Fruit fly (Drosophila melanogaster) whole organism, wandering third instar larva: Measurements from ENCODE around the gene gzl.
A peak's percentile ranks its signal among the peaks of the same experiment; 100 is the strongest.

Experiments used
- Abd-B ChIP-seq: fragments of >200 bp; optimal IDR thresholded peaks from 2 replicates; lab custom pipeline; 2017; ENCODE audit warnings: missing biosample characterization, missing genetic modification characterization
- CG32264 ChIP-seq: fragments of 200-800 bp; sonication (Bioruptor generic); optimal IDR thresholded peaks from 2 replicates; lab custom pipeline; 2016; ENCODE audit warnings: missing biosample characterization, missing genetic modification characterization
- CG9705 ChIP-seq: fragments of 200-800 bp; sonication (Bioruptor generic); optimal IDR thresholded peaks from 2 replicates; lab custom pipeline; 2018; ENCODE audit warnings: missing biosample characterization, mild to moderate bottlenecking, missing genetic modification characterization
- CrebA ChIP-seq: fragments of 200-800 bp; sonication (Bioruptor generic); optimal IDR thresholded peaks from 2 replicates; lab custom pipeline; 2016; ENCODE audit warnings: missing biosample characterization, mild to moderate bottlenecking, missing genetic modification characterization, borderline replicate concordance
- Dfd ChIP-seq: fragments of >200 bp; optimal IDR thresholded peaks from 2 replicates; lab custom pipeline; 2017; ENCODE audit warnings: missing biosample characterization, missing genetic modification characterization
- Dif ChIP-seq: fragments of 200-275, 200-300 bp; sonication (Bioruptor generic); optimal IDR thresholded peaks from 2 replicates; lab custom pipeline; 2018; ENCODE audit warnings: missing biosample characterization, missing genetic modification characterization; ENCODE audit not compliant: partially characterized antibody
- GATAd ChIP-seq: sonication (Bioruptor generic); optimal IDR thresholded peaks from 2 replicates; lab custom pipeline; 2016; ENCODE audit warnings: missing biosample characterization, missing genetic modification characterization
- HLH106 ChIP-seq: fragments of 200-800 bp; optimal IDR thresholded peaks from 3 replicates; lab custom pipeline; 2019; ENCODE audit warnings: missing biosample characterization, mild to moderate bottlenecking, missing genetic modification characterization, moderate library complexity
- Hnf4 ChIP-seq: fragments of 200-800 bp; sonication (Bioruptor generic); optimal IDR thresholded peaks from 2 replicates; lab custom pipeline; 2016; ENCODE audit warnings: missing biosample characterization, mild to moderate bottlenecking, missing genetic modification characterization
- Hr78 ChIP-seq: fragments of >200 bp; optimal IDR thresholded peaks from 2 replicates; lab custom pipeline; 2017; ENCODE audit warnings: missing biosample characterization, missing genetic modification characterization
- Hr83 ChIP-seq: fragments of 200-300 bp; sonication (Bioruptor generic); optimal IDR thresholded peaks from 2 replicates; lab custom pipeline; 2016; ENCODE audit warnings: missing biosample characterization, mild to moderate bottlenecking, missing genetic modification characterization, moderate library complexity; ENCODE audit not compliant: poor library complexity, severe bottlenecking
- Jra ChIP-seq: sonication (Bioruptor generic); optimal IDR thresholded peaks from 2 replicates; lab custom pipeline; 2016; ENCODE audit warnings: missing biosample characterization, missing genetic modification characterization
- Mio ChIP-seq: sonication (Bioruptor generic); optimal IDR thresholded peaks from 2 replicates; lab custom pipeline; 2016; ENCODE audit warnings: missing biosample characterization, missing genetic modification characterization
- Myc ChIP-seq: fragments of >200 bp; optimal IDR thresholded peaks from 2 replicates; lab custom pipeline; 2017
- N ChIP-seq: fragments of >200 bp; optimal IDR thresholded peaks from 2 replicates; lab custom pipeline; 2018; ENCODE audit warnings: missing biosample characterization, missing external identifiers, missing genetic modification characterization
- OdsH ChIP-seq: fragments of 200-800 bp; sonication (Bioruptor generic); optimal IDR thresholded peaks from 2 replicates; lab custom pipeline; 2016; ENCODE audit warnings: missing biosample characterization, mild to moderate bottlenecking, missing genetic modification characterization
- Rel ChIP-seq, 2 experiments: fragments of 200-800 bp; sonication (Bioruptor generic) in 1 of 2; optimal IDR thresholded peaks; 2 replicates in 1 of 2; 3 replicates in 1 of 2; lab custom pipeline; 2016 to 2019; ENCODE audit warnings: mild to moderate bottlenecking in 2 of 2, missing biosample characterization in 2 of 2, missing genetic modification characterization in 2 of 2, moderate library complexity in 1 of 2
- Sp1 ChIP-seq: fragments of 200-800 bp; sonication (Bioruptor generic); optimal IDR thresholded peaks from 3 replicates; lab custom pipeline; 2019; ENCODE audit warnings: missing biosample characterization, mild to moderate bottlenecking, missing genetic modification characterization, moderate library complexity
- Vsx2 ChIP-seq: fragments of 200-300, 225-300 bp; sonication (Bioruptor generic); optimal IDR thresholded peaks from 2 replicates; lab custom pipeline; 2018; ENCODE audit warnings: missing biosample characterization, missing genetic modification characterization; ENCODE audit not compliant: partially characterized antibody
- br ChIP-seq: fragments of 200-800 bp; sonication (Bioruptor generic); optimal IDR thresholded peaks from 2 replicates; lab custom pipeline; 2016; ENCODE audit warnings: missing biosample characterization, missing genetic modification characterization
- brk ChIP-seq: fragments of 200-800 bp; sonication (Bioruptor generic); optimal IDR thresholded peaks from 2 replicates; lab custom pipeline; 2016; ENCODE audit warnings: missing biosample characterization, mild to moderate bottlenecking, missing genetic modification characterization
- dl ChIP-seq, 2 experiments: fragments of 175-275, 200-275 bp in 1 of 2; fragments of 200-275 bp in 1 of 2; sonication (Bioruptor generic); optimal IDR thresholded peaks; lab custom pipeline; 2018; ENCODE audit warnings: mild to moderate bottlenecking in 2 of 2, missing biosample characterization in 2 of 2, missing genetic modification characterization in 2 of 2, moderate library complexity in 2 of 2; ENCODE audit not compliant: partially characterized antibody in 2 of 2, insufficient read depth in 1 of 2
- dmrt93B ChIP-seq: fragments of 200-800 bp; sonication (Bioruptor generic); optimal IDR thresholded peaks from 2 replicates; lab custom pipeline; 2018; ENCODE audit warnings: missing biosample characterization, mild to moderate bottlenecking, missing genetic modification characterization
- dsf ChIP-seq: sonication (Bioruptor generic); optimal IDR thresholded peaks from 2 replicates; lab custom pipeline; 2016; ENCODE audit warnings: missing biosample characterization, missing genetic modification characterization, borderline replicate concordance
- ey ChIP-seq: fragments of 200-800 bp; sonication (Bioruptor generic); optimal IDR thresholded peaks from 2 replicates; lab custom pipeline; 2016; ENCODE audit warnings: missing biosample characterization, missing genetic modification characterization
- foxo ChIP-seq, 2 experiments: fragments of 200-800 bp; sonication (Bioruptor generic); optimal IDR thresholded peaks; 2 replicates in 1 of 2; 3 replicates in 1 of 2; lab custom pipeline; 2016 to 2017; ENCODE audit warnings: missing biosample characterization in 2 of 2, missing genetic modification characterization in 2 of 2
- fru ChIP-seq: fragments of 200-800 bp; sonication (Bioruptor generic); optimal IDR thresholded peaks from 3 replicates; lab custom pipeline; 2016; ENCODE audit warnings: missing biosample characterization, mild to moderate bottlenecking, missing genetic modification characterization
- h ChIP-seq: fragments of 200-800 bp; sonication (Bioruptor generic); optimal IDR thresholded peaks from 3 replicates; lab custom pipeline; 2016; ENCODE audit warnings: missing biosample characterization, mild to moderate bottlenecking, missing genetic modification characterization
- jim ChIP-seq: fragments of 175-275, 200-325 bp; sonication (Bioruptor generic); optimal IDR thresholded peaks from 2 replicates; lab custom pipeline; 2016; ENCODE audit warnings: missing biosample characterization, mild to moderate bottlenecking, missing genetic modification characterization
- lola ChIP-seq: fragments of >200 bp; optimal IDR thresholded peaks from 2 replicates; lab custom pipeline; 2017; ENCODE audit warnings: missing biosample characterization, missing genetic modification characterization
- pan ChIP-seq: fragments of >200 bp; optimal IDR thresholded peaks from 2 replicates; lab custom pipeline; 2017
- psq ChIP-seq: fragments of 200-800 bp; sonication (Bioruptor generic); optimal IDR thresholded peaks from 3 replicates; lab custom pipeline; 2017; ENCODE audit warnings: missing biosample characterization, mild to moderate bottlenecking, missing genetic modification characterization, moderate library complexity
- rgr ChIP-seq: fragments of 200-800 bp; sonication (Bioruptor generic); optimal IDR thresholded peaks from 3 replicates; lab custom pipeline; 2016; ENCODE audit warnings: missing biosample characterization, mild to moderate bottlenecking, missing genetic modification characterization
- sage ChIP-seq: fragments of 200-800 bp; sonication (Bioruptor generic); optimal IDR thresholded peaks from 2 replicates; lab custom pipeline; 2016; ENCODE audit warnings: missing biosample characterization, mild to moderate bottlenecking, missing genetic modification characterization
- sv ChIP-seq: fragments of 200-800 bp; sonication (Bioruptor generic); optimal IDR thresholded peaks from 3 replicates; lab custom pipeline; 2016; ENCODE audit warnings: missing biosample characterization, missing genetic modification characterization
- tai ChIP-seq: sonication (Bioruptor generic); optimal IDR thresholded peaks from 2 replicates; lab custom pipeline; 2016; ENCODE audit warnings: missing biosample characterization, missing genetic modification characterization
- usp ChIP-seq: fragments of >200 bp; optimal IDR thresholded peaks from 2 replicates; lab custom pipeline; 2017; ENCODE audit warnings: missing biosample characterization, missing genetic modification characterization
- woc ChIP-seq: sonication (Bioruptor generic); optimal IDR thresholded peaks from 2 replicates; lab custom pipeline; 2016; ENCODE audit warnings: missing biosample characterization, mild to moderate bottlenecking, missing genetic modification characterization

Gene gzl

DNA sequence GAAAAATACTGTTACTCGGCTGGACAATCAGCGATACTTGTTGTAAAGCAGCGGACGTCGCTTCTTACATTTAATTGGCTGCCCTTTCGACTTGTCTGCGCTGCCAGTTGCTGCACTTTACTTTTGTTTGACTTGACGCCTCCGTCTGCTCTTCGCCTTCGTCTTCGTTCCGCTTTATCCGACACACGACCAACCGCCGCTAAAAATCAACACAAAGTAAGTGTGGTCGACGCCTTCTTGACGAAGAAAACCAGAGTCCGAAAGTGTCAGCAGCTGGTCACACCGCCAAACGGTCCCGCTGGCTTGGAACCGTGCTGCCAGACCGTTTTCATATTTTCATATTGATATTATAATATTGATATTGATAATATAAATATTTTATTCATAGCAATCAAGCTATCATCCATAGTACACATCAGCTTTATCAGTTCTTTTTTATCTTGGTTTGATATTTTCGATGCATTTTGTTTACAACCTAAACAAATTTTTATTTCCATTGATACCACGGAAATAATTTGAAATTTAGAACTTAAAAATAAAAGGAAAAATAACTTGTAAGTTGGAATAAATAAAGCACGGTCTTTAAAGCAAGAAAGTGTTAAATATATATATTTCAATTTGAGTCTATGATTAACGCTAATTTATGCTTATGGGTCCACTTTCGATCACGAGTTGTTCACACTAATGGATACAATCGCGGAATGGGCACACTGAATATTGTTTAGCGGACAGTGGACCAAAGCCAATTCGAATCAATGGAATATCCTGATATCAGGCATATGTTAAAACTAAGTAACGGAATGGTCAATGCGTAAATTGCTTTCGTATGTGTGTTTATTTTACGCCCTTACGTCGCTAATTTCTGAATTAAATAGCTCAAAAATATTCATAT, 23.2 kb downstream of the gzl start, which contains the start of gene Dmtn (continued):
- TF ChIP-seq CrebA = no peak
- TF ChIP-seq, all 38 proteins: peak for 13

DNA sequence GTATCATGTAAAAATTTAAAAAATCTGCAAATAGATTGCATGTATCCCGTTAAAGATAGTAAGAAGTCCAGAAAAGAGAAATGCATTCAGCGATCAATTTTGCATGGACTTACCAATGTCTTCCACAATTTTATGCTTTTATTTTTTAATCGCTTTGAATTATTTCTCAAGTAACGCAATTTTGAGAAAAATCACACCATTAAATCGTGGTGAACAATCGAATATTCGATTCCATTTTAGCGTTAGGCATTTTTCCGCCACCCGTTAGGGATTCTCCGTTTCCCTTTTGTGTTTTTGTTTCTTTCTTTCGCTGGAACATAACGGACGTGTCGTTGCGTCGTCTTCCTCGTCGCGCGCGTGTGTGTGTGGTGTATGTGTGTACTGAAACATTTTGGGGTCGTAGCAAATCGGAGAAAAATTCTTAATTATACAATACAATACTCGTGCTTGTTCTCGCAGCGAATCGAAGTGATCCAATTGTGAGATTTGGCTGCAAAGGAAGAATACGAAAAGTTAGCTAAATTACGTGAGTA, 23.9 kb downstream of the gzl start, which contains the start of gene gpp:
gpp (plus strand) TSS at position 290 of the 533 bp plus-strand sequence.
- TF ChIP-seq Jra (GFP tag; lab: Kevin White, UChicago) (no peak), Dif (GFP tag; lab: Kevin White, UChicago) (peak; percentile 5), ey (GFP tag; lab: Kevin White, UChicago) (no peak), Sp1 (GFP tag; lab: Kevin White, UChicago) (peak; percentile 42), rgr (GFP tag; lab: Kevin White, UChicago) (peak; percentile 7), pan (lab: Kevin White, UChicago) (no peak), h (GFP tag; lab: Kevin White, UChicago) (no peak), GATAd (no peak), Mio (GFP tag; lab: Kevin White, UChicago) (no peak), Myc (lab: Kevin White, UChicago) (no peak), brk (GFP tag; lab: Kevin White, UChicago) (peak; percentile 19), dl (GFP tag; optimal IDR thresholded peaks at IDR 0.05; lab: Kevin White, UChicago; ENCODE audit: insufficient read depth in 1 of 2, partially characterized antibody in 2 of 2) (no peak), Rel (GFP tag; optimal IDR thresholded peaks at IDR 0.05; lab: Kevin White, UChicago) (no peak), Rel (tag; optimal IDR thresholded peaks at IDR 0.05; lab: Kevin White, UChicago) (peak; percentile 34), br (GFP tag; lab: Kevin White, UChicago) (no peak), lola (no peak), Dfd (peak; percentile 14), sage (GFP tag; lab: Kevin White, UChicago) (no peak), woc (GFP tag; lab: Kevin White, UChicago) (peak; percentile 22), CG9705 (no peak), N (GFP tag; lab: Kevin White, UChicago) (no peak), Abd-B (GFP tag; lab: Kevin White, UChicago) (no peak), foxo (GFP tag; optimal IDR thresholded peaks at IDR 0.05; lab: Kevin White, UChicago) (no peak), dmrt93B (GFP tag; lab: Kevin White, UChicago) (no peak), jim (no peak), dsf (GFP tag; lab: Kevin White, UChicago) (no peak), Hr83 (GFP tag; lab: Kevin White, UChicago) (peak; percentile 32), tai (GFP tag; lab: Kevin White, UChicago) (no peak), CG32264 (GFP tag; lab: Kevin White, UChicago) (no peak), psq (peak; percentile 99), sv (GFP tag; lab: Kevin White, UChicago) (peak; percentile 20), OdsH (GFP tag; lab: Kevin White, UChicago) (no peak), HLH106 (no peak), usp (GFP tag; lab: Kevin White, UChicago) (no peak), Hnf4 (GFP tag; lab: Kevin White, UChicago) (no peak), fru (GFP tag; lab: Kevin White, UChicago) (no peak), Hr78 (GFP tag; lab: Kevin White, UChicago) (no peak), CrebA (no peak), Vsx2 (GFP tag; lab: Kevin White, UChicago) (peak; percentile 16)
